Fruit fly (Drosophila melanogaster) whole organism, pupa: ENCODE data around the gene CG43897.
A peak's percentile ranks its signal among the peaks of the same experiment; 100 is the strongest.

Experiments
- CG10348 ChIP-seq: fragments of 200-800 bp; sonication (Bioruptor generic); IDR thresholded peaks from 2 replicates; pipeline ENCODE4 v1.3.6; 2022; ENCODE audit warnings: missing biosample characterization, missing genetic modification characterization
- CG12605 ChIP-seq: fragments of 200-800 bp; sonication (Bioruptor generic); IDR thresholded peaks from 2 replicates; pipeline ENCODE4 v1.3.6; 2022; ENCODE audit warnings: missing biosample characterization, missing genetic modification characterization
- CG13204 ChIP-seq: fragments of 200-800 bp; sonication (Bioruptor generic); optimal IDR thresholded peaks from 2 replicates; lab custom pipeline; 2018; ENCODE audit warnings: missing biosample characterization, mild to moderate bottlenecking, missing genetic modification characterization, moderate library complexity
- CG14655 ChIP-seq: fragments of 200-800 bp; sonication (Bioruptor generic); optimal IDR thresholded peaks from 3 replicates; lab custom pipeline; 2017; ENCODE audit warnings: mild to moderate bottlenecking, missing biosample characterization, missing genetic modification reagents, missing genetic modification characterization
- CG15710 ChIP-seq: fragments of 200-800 bp; sonication (Bioruptor generic); optimal IDR thresholded peaks from 2 replicates; lab custom pipeline; 2018; ENCODE audit warnings: missing biosample characterization, mild to moderate bottlenecking, missing genetic modification characterization, moderate library complexity
- CG17806 ChIP-seq: fragments of 200-800 bp; sonication (Bioruptor generic); optimal IDR thresholded peaks from 2 replicates; lab custom pipeline; 2018; ENCODE audit warnings: missing biosample characterization, mild to moderate bottlenecking, missing genetic modification characterization, moderate library complexity
- CG32121 ChIP-seq: fragments of 200-800 bp; sonication (Bioruptor generic); IDR thresholded peaks from 2 replicates; pipeline ENCODE4 v1.3.6; 2022; ENCODE audit warnings: missing biosample characterization, missing genetic modification characterization
- CG34367 ChIP-seq: fragments of 200-800 bp; sonication (Bioruptor generic); optimal IDR thresholded peaks from 2 replicates; lab custom pipeline; 2018; ENCODE audit warnings: missing biosample characterization, mild to moderate bottlenecking, missing genetic modification characterization
- CG4496 ChIP-seq: fragments of 200-800 bp; sonication (Bioruptor generic); IDR thresholded peaks from 3 replicates; pipeline ENCODE4 v1.3.6; 2022; ENCODE audit warnings: missing biosample characterization, missing genetic modification characterization
- CG8159 ChIP-seq: fragments of 200-800 bp; sonication (Bioruptor generic); optimal IDR thresholded peaks from 3 replicates; lab custom pipeline; 2018; ENCODE audit warnings: missing biosample characterization, mild to moderate bottlenecking, missing genetic modification characterization, moderate library complexity
- CG8301 ChIP-seq: fragments of 200-800 bp; sonication (Bioruptor generic); optimal IDR thresholded peaks from 2 replicates; lab custom pipeline; 2018; ENCODE audit warnings: missing biosample characterization, mild to moderate bottlenecking, missing genetic modification characterization
- CG9948 ChIP-seq: fragments of 200-800 bp; sonication (Bioruptor generic); optimal IDR thresholded peaks from 2 replicates; lab custom pipeline; 2018; ENCODE audit warnings: missing biosample characterization, mild to moderate bottlenecking, missing genetic modification characterization, moderate library complexity
- D1 ChIP-seq: fragments of 200-800 bp; sonication (Bioruptor generic); optimal IDR thresholded peaks from 2 replicates; lab custom pipeline; 2018; ENCODE audit warnings: missing biosample characterization, mild to moderate bottlenecking, missing genetic modification characterization, moderate library complexity
- EcR ChIP-seq: fragments of 200-800 bp; sonication (Bioruptor generic); optimal IDR thresholded peaks from 3 replicates; lab custom pipeline; 2019; ENCODE audit warnings: missing biosample characterization, missing genetic modification characterization, mild to moderate bottlenecking, moderate library complexity, missing genetic modification reagents
- Ets98B ChIP-seq: fragments of 200-800 bp; sonication (Bioruptor generic); IDR thresholded peaks from 2 replicates; pipeline ENCODE4 v1.3.6; 2022; ENCODE audit warnings: missing biosample characterization, missing genetic modification characterization
- Pif1A ChIP-seq: fragments of 200-800 bp; sonication (Bioruptor generic); optimal IDR thresholded peaks from 3 replicates; lab custom pipeline; 2016; ENCODE audit warnings: missing biosample characterization, missing genetic modification characterization
- Pif1B ChIP-seq: fragments of 200-800 bp; sonication (Bioruptor generic); optimal IDR thresholded peaks from 3 replicates; lab custom pipeline; 2016; ENCODE audit warnings: missing biosample characterization, missing genetic modification characterization
- Snoo ChIP-seq: fragments of 200-800 bp; sonication (Bioruptor generic); optimal IDR thresholded peaks from 3 replicates; lab custom pipeline; 2017; ENCODE audit warnings: missing biosample characterization, mild to moderate bottlenecking, missing genetic modification characterization, inconsistent platforms
- fd96Ca ChIP-seq: fragments of 200-800 bp; sonication (Bioruptor generic); IDR thresholded peaks from 3 replicates; pipeline ENCODE4 v1.3.6; 2022; ENCODE audit warnings: missing biosample characterization, missing genetic modification characterization
- gl ChIP-seq: fragments of 200-800 bp; sonication (Bioruptor generic); optimal IDR thresholded peaks from 2 replicates; lab custom pipeline; 2018; ENCODE audit warnings: missing biosample characterization, mild to moderate bottlenecking, missing genetic modification characterization
- rn ChIP-seq: fragments of 200-800 bp; sonication (Bioruptor generic); IDR thresholded peaks from 2 replicates; pipeline ENCODE4 v1.3.6; 2022; ENCODE audit warnings: missing biosample characterization, missing genetic modification characterization

CG43897 gene

DNA sequence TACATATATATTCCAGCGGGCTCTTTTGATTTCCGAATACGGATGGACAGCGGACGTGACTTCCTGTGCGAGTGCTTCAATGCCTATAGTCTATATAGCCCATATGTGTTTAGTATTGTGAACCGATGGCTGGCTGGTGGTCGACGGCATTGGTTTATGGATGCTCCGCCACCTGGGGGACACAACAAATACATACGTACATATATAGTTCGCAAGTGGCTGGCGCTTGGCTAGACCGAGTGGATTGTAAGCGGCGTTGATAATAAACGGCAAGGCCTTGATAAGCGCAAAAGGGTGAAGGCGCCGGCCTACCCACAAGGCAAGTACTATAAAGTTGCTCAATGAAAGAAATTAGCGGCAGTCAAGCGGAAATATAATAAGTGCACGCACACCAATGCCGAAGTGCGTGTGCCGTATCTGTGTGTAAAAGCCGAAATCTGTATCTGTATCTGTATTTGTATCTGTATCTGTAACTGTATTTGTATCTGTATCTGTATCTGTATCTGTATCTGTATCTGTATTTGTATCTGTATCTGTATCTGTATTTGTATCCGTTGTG, 32.4 kb downstream of the CG43897 start:
- TF ChIP-seq CG32121 (no peak), EcR (GFP tag; lab: Kevin White, UChicago) (peak; percentile 26), CG17806 (tag; lab: Kevin White, UChicago) (no peak)

DNA sequence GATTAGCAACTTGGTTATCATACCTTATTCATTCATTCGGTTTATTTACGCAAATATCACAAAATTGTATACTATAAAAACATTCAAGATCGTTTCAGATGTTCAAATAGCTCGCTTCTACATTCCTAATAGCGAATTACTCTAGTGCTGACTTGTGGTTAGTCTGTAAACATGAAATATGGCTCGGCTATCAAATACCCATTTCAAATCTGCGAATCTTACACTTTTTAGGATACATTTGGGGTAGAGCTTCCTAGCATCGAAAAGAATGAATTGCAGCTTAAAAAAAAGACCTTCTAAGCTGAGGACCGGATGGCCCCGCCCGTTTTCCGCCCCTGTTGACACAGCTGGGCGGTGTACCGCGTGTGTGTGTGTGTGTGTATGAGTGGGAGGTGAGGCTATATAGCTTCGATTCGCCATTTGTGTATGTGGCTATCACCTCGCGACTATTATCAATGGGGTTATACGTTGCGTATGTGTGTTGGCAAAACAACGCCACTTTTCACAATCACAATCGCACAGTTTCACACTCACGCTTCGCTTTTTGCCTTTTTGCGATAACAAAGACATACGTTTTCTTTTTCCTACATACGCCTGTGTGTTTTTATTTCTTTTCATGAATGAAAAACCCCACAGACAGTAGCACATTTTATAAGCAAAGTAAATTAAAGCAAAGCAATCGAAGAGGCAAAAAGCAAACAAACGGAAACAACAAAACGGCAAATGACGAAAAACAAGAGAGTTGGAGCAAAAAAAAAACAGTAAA, 33.1 kb downstream of the CG43897 start:
- 0 out of 3 replicates have a peak, but pooled peaks have one; percentile 25 for TF ChIP-seq CG4496 (GFP tag; lab: Robert Waterston, UW)
- peak; percentile 26 for TF ChIP-seq CG8159 (tag; lab: Kevin White, UChicago)
- TF ChIP-seq CG14655 (GFP tag; lab: Kevin White, UChicago): no peak
- no peak for TF ChIP-seq CG10348 (GFP tag; lab: Robert Waterston, UW)
- no peak for TF ChIP-seq Snoo (tag; lab: Kevin White, UChicago)
- no peak for TF ChIP-seq Ets98B (GFP tag; lab: Robert Waterston, UW)
- TF ChIP-seq rn (GFP tag; lab: Robert Waterston, UW): no peak
- no peak for TF ChIP-seq CG17806 (tag; lab: Kevin White, UChicago)
- peak; percentile 28 for TF ChIP-seq CG34367 (tag; lab: Kevin White, UChicago)
- peak; percentile 24 for TF ChIP-seq CG13204
- TF ChIP-seq D1 (tag; lab: Kevin White, UChicago): no peak
- no peak for TF ChIP-seq fd96Ca (GFP tag; lab: Robert Waterston, UW)
- no peak; the same call in 1 of the 2 replicates for TF ChIP-seq CG12605 (GFP tag; lab: Robert Waterston, UW)
- TF ChIP-seq CG32121: no peak
- TF ChIP-seq CG9948 (tag; lab: Kevin White, UChicago): no peak
- no peak for TF ChIP-seq Pif1A (GFP tag; lab: Kevin White, UChicago)
- peak; percentile 44 for TF ChIP-seq gl (tag; lab: Kevin White, UChicago)
- no peak for TF ChIP-seq Pif1B
- TF ChIP-seq CG8301 (tag; lab: Kevin White, UChicago): peak; percentile 29
- no peak for TF ChIP-seq CG15710 (tag; lab: Kevin White, UChicago)
- TF ChIP-seq EcR (GFP tag; lab: Kevin White, UChicago): peak; percentile 33

DNA sequence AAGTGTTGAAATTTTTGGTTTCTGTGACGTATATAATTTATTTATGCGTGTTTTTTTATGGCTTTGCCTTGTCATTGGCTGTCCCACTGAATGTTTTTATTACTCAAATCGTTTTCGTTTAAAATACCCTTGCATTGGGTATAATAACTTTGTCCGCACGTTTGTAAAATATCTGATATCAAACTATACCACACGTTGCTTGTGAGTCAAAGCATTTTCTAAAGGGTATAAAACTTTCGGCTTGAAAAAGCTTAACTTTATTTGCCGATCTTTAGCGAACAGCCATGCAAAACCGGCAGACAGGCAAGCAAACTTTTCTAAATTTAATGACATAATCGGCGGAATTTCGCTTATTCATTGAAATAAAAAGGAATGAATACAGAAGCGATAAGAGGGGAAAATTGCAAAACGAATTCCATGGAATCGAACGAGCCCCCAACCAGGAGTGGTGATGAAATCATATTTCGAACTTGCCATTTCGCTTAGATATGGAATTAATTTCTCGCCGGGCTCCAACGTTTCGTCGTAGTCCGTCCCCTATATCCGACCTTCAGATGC, 33.9 kb downstream of the CG43897 start:
- no peak for TF ChIP-seq Ets98B (GFP tag; lab: Robert Waterston, UW)
- TF ChIP-seq CG10348 (GFP tag; lab: Robert Waterston, UW): no peak
- no peak for TF ChIP-seq CG34367 (tag; lab: Kevin White, UChicago)
- TF ChIP-seq CG8301 (tag; lab: Kevin White, UChicago): no peak
- TF ChIP-seq CG4496 (GFP tag; lab: Robert Waterston, UW): no peak
- 0 out of 3 replicates have a peak, but pooled peaks have one; percentile 25 for TF ChIP-seq fd96Ca (GFP tag; lab: Robert Waterston, UW)
- peak; percentile 1 for TF ChIP-seq Pif1A (GFP tag; lab: Kevin White, UChicago)

DNA sequence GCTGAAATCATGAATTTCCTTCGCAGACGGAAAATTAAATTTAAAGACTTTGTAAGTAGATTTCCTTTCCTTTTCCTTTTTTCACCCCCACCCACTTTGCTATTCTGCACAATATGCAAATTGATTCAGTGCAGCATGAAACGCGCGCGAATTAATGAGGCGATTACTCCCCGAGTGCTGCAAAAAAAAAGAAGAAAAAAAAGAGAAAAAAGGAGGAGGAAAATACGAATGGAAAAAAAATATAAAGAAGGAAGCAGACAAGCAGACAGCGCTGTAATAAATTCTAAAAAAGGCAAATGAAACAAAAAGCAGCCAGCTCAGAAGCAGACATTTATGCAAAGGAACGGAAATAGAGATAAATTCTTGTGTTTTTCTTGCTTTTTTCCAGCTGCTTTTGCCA, 35.1 kb downstream of the CG43897 start:
- TF ChIP-seq CG8301 (tag; lab: Kevin White, UChicago): peak; percentile 69
- peak; percentile 76 for TF ChIP-seq CG34367 (tag; lab: Kevin White, UChicago)
- peak; percentile 43 for TF ChIP-seq EcR (GFP tag; lab: Kevin White, UChicago)
- TF ChIP-seq CG9948 (tag; lab: Kevin White, UChicago): peak; percentile 73
- TF ChIP-seq Ets98B (GFP tag; lab: Robert Waterston, UW): peak; percentile 65
- peak; percentile 81; the same call in 2 of the 3 replicates for TF ChIP-seq CG4496 (GFP tag; lab: Robert Waterston, UW)
- TF ChIP-seq CG13204: peak; percentile 85
- TF ChIP-seq Pif1B: peak; percentile 82
- no peak for TF ChIP-seq Snoo (tag; lab: Kevin White, UChicago)
- TF ChIP-seq CG17806 (tag; lab: Kevin White, UChicago): peak; percentile 74
- peak; percentile 46 for TF ChIP-seq D1 (tag; lab: Kevin White, UChicago)
- peak; percentile 55; the same call in 2 of the 3 replicates for TF ChIP-seq fd96Ca (GFP tag; lab: Robert Waterston, UW)
- TF ChIP-seq CG8159 (tag; lab: Kevin White, UChicago): peak; percentile 84
- TF ChIP-seq rn (GFP tag; lab: Robert Waterston, UW): peak; percentile 47; the same call in 1 of the 2 replicates
- peak; percentile 97 for TF ChIP-seq gl (tag; lab: Kevin White, UChicago)
- TF ChIP-seq Pif1A (GFP tag; lab: Kevin White, UChicago): peak; percentile 91
- peak; percentile 73 for TF ChIP-seq CG15710 (tag; lab: Kevin White, UChicago)
- TF ChIP-seq CG10348 (GFP tag; lab: Robert Waterston, UW): no peak
- peak; percentile 90 for TF ChIP-seq CG14655 (GFP tag; lab: Kevin White, UChicago)
- TF ChIP-seq CG12605 (GFP tag; lab: Robert Waterston, UW): peak; percentile 93
- no peak for TF ChIP-seq CG32121

dm6 chr3L:9850114-9850513, 36.5 kb downstream of the CG43897 start:
- no peak for TF ChIP-seq CG9948 (tag; lab: Kevin White, UChicago)
- no peak for TF ChIP-seq CG13204
- TF ChIP-seq Snoo (tag; lab: Kevin White, UChicago): no peak
- TF ChIP-seq CG15710 (tag; lab: Kevin White, UChicago): no peak
- no peak for TF ChIP-seq D1 (tag; lab: Kevin White, UChicago)
- no peak for TF ChIP-seq gl (tag; lab: Kevin White, UChicago)
- TF ChIP-seq CG32121: no peak
- TF ChIP-seq CG4496 (GFP tag; lab: Robert Waterston, UW): no peak
- no peak for TF ChIP-seq rn (GFP tag; lab: Robert Waterston, UW)
